Fruit fly (Drosophila melanogaster) whole organism, embryonic: ENCODE data around the gene ppl.

ENCODE experiments used
- Atf-2 ChIP-seq: fragments of 200-800 bp; sonication (Bioruptor generic); optimal IDR thresholded peaks from 2 replicates; lab custom pipeline; 2016; ENCODE audit warnings: missing biosample characterization, missing genetic modification characterization
- B-H1 ChIP-seq: fragments of 200-800 bp; sonication (Bioruptor generic); IDR thresholded peaks from 3 replicates; pipeline ENCODE4 v1.3.6; 2022; ENCODE audit warnings: missing biosample characterization, missing genetic modification characterization
- BEAF-32 ChIP-seq: fragments of 200-800 bp; sonication (Bioruptor generic); optimal IDR thresholded peaks from 3 replicates; lab custom pipeline; 2017; ENCODE audit warnings: missing biosample characterization, missing genetic modification characterization, mild to moderate bottlenecking, moderate library complexity, missing genetic modification reagents
- CG10147 ChIP-seq: fragments of 200-800 bp; sonication (Bioruptor generic); optimal IDR thresholded peaks from 2 replicates; lab custom pipeline; 2019; ENCODE audit warnings: missing biosample characterization, mild to moderate bottlenecking, missing genetic modification characterization, moderate library complexity
- CG10321 ChIP-seq: fragments of 200-800 bp; sonication (Bioruptor generic); IDR thresholded peaks from 2 replicates; pipeline ENCODE4 v1.3.6; 2022; ENCODE audit warnings: missing biosample characterization, missing genetic modification characterization
- CG10462 ChIP-seq: fragments of 200-800 bp; sonication (Bioruptor generic); optimal IDR thresholded peaks from 2 replicates; lab custom pipeline; 2016; ENCODE audit warnings: missing biosample characterization, missing genetic modification characterization
- CG12155 ChIP-seq: fragments of 200-800 bp; sonication (Bioruptor generic); optimal IDR thresholded peaks from 3 replicates; lab custom pipeline; 2016; ENCODE audit warnings: missing biosample characterization, missing genetic modification characterization
- CG12236 ChIP-seq: fragments of 200-800 bp; sonication (Bioruptor generic); optimal IDR thresholded peaks from 2 replicates; lab custom pipeline; 2016; ENCODE audit warnings: missing biosample characterization, missing genetic modification characterization
- CG17361 ChIP-seq: fragments of 200-800 bp; sonication (Bioruptor generic); IDR thresholded peaks from 3 replicates; pipeline ENCODE4 v1.3.6; 2022; ENCODE audit warnings: missing biosample characterization, missing genetic modification characterization
- CG17612 ChIP-seq: fragments of 200-800 bp; sonication (Bioruptor generic); IDR thresholded peaks from 2 replicates; pipeline ENCODE4 v1.3.6; 2022; ENCODE audit warnings: missing biosample characterization, missing genetic modification characterization
- CG3065 ChIP-seq: fragments of 200-800 bp; sonication (Bioruptor generic); optimal IDR thresholded peaks from 2 replicates; lab custom pipeline; 2016; ENCODE audit warnings: missing biosample characterization, missing genetic modification characterization
- CG32772 ChIP-seq: fragments of 200-800 bp; sonication (Bioruptor generic); IDR thresholded peaks from 2 replicates; pipeline ENCODE4 v1.3.6; 2022; ENCODE audit warnings: missing biosample characterization, missing genetic modification characterization
- CG4404 ChIP-seq: fragments of 200-800 bp; sonication (Bioruptor generic); IDR thresholded peaks from 2 replicates; pipeline ENCODE4 v1.3.6; 2022; ENCODE audit warnings: missing biosample characterization, missing genetic modification characterization
- CG4730 ChIP-seq: fragments of 200-800 bp; sonication (Bioruptor generic); IDR thresholded peaks from 2 replicates; pipeline ENCODE4 v1.3.6; 2022; ENCODE audit warnings: missing biosample characterization, missing genetic modification characterization
- CG6683 ChIP-seq: fragments of 200-800 bp; sonication (Bioruptor generic); optimal IDR thresholded peaks from 2 replicates; lab custom pipeline; 2017; ENCODE audit warnings: missing biosample characterization, mild to moderate bottlenecking, missing genetic modification characterization, missing genetic modification reagents
- CG7963 ChIP-seq: fragments of 200-800 bp; sonication (Bioruptor generic); IDR thresholded peaks from 3 replicates; pipeline ENCODE4 v1.3.6; 2022; ENCODE audit warnings: missing biosample characterization, missing genetic modification characterization; ENCODE audit not compliant: partially characterized antibody
- CG8281 ChIP-seq: fragments of 200-800 bp; sonication (Bioruptor generic); optimal IDR thresholded peaks from 2 replicates; lab custom pipeline; 2018; ENCODE audit warnings: missing biosample characterization, mild to moderate bottlenecking, missing genetic modification characterization, moderate library complexity
- CG8359 ChIP-seq: fragments of 200-800 bp; sonication (Bioruptor generic); optimal IDR thresholded peaks from 2 replicates; lab custom pipeline; 2017; ENCODE audit warnings: missing biosample characterization, mild to moderate bottlenecking, missing genetic modification characterization, borderline replicate concordance
- CHES-1-like ChIP-seq: fragments of 200-800 bp; sonication (Bioruptor generic); optimal IDR thresholded peaks from 2 replicates; lab custom pipeline; 2016; ENCODE audit warnings: missing biosample characterization, missing genetic modification characterization
- CTCF ChIP-seq: fragments of 200-800 bp; sonication (Bioruptor generic); optimal IDR thresholded peaks from 2 replicates; lab custom pipeline; 2017; ENCODE audit warnings: missing biosample characterization, mild to moderate bottlenecking, missing genetic modification characterization, moderate library complexity
- Doc2 ChIP-seq: fragments of 200-800 bp; sonication (Bioruptor generic); IDR thresholded peaks from 2 replicates; pipeline ENCODE4 v1.3.6; 2022; ENCODE audit warnings: missing biosample characterization, missing genetic modification characterization
- E2f1 ChIP-seq: fragments of 200-800 bp; sonication (Bioruptor generic); IDR thresholded peaks from 2 replicates; pipeline ENCODE4 v1.3.6; 2022; ENCODE audit warnings: missing biosample characterization, missing genetic modification characterization
- HHEX ChIP-seq: fragments of 200-800 bp; sonication (Bioruptor generic); optimal IDR thresholded peaks from 3 replicates; lab custom pipeline; 2017; ENCODE audit warnings: missing biosample characterization, mild to moderate bottlenecking, missing genetic modification characterization, missing genetic modification reagents
- Hmx ChIP-seq: fragments of 200-800 bp; sonication (Bioruptor generic); optimal IDR thresholded peaks from 2 replicates; lab custom pipeline; 2016; ENCODE audit warnings: missing biosample characterization, missing genetic modification characterization
- Nf-YA ChIP-seq: fragments of 200-800 bp; sonication (Bioruptor generic); IDR thresholded peaks from 2 replicates; pipeline ENCODE4 v1.3.6; 2022; ENCODE audit warnings: missing biosample characterization, missing genetic modification characterization
- Rfx ChIP-seq: fragments of 200-800 bp; sonication (Bioruptor generic); IDR thresholded peaks from 2 replicates; pipeline ENCODE4 v1.3.6; 2022; ENCODE audit warnings: missing biosample characterization, missing genetic modification characterization
- Sin3A ChIP-seq: fragments of >200 bp; optimal IDR thresholded peaks from 2 replicates; lab custom pipeline; 2018
- Stat92E ChIP-seq, 3 experiments: fragments of >200 bp in 2 of 3; fragments of 200-800 bp in 1 of 3; sonication (Bioruptor generic) in 1 of 3; optimal IDR thresholded peaks; 2 replicates each; lab custom pipeline; 2017 to 2019; ENCODE audit warnings: missing biosample characterization in 3 of 3, missing genetic modification characterization in 3 of 3, mild to moderate bottlenecking in 1 of 3, moderate library complexity in 1 of 3
- TFAM ChIP-seq: fragments of 200-800 bp; sonication (Bioruptor generic); optimal IDR thresholded peaks from 2 replicates; lab custom pipeline; 2017; ENCODE audit warnings: missing biosample characterization, missing genetic modification characterization, inconsistent platforms
- Vsx1 ChIP-seq: fragments of 200-800 bp; sonication (Bioruptor generic); optimal IDR thresholded peaks from 2 replicates; lab custom pipeline; 2017; ENCODE audit warnings: missing biosample characterization, mild to moderate bottlenecking, missing genetic modification characterization, missing genetic modification reagents
- Xbp1 ChIP-seq: fragments of 200-800 bp; sonication (Bioruptor generic); optimal IDR thresholded peaks from 3 replicates; lab custom pipeline; 2016; ENCODE audit warnings: missing biosample characterization, mild to moderate bottlenecking, missing genetic modification characterization
- aop ChIP-seq: fragments of 200-800 bp; sonication (Bioruptor generic); IDR thresholded peaks from 2 replicates; pipeline ENCODE4 v1.3.6; 2022; ENCODE audit warnings: missing biosample characterization, missing genetic modification characterization
- ara ChIP-seq: fragments of 200-800 bp; sonication (Bioruptor generic); IDR thresholded peaks from 2 replicates; pipeline ENCODE4 v1.3.6; 2022; ENCODE audit warnings: missing biosample characterization, missing genetic modification characterization
- croc ChIP-seq: fragments of 200-800 bp; sonication (Bioruptor generic); conservative IDR thresholded peaks from 3 replicates; pipeline ENCODE4 v1.3.6; 2022; ENCODE audit warnings: missing biosample characterization, missing genetic modification characterization
- eyg ChIP-seq: fragments of 200-800 bp; sonication (Bioruptor generic); optimal IDR thresholded peaks from 3 replicates; lab custom pipeline; 2016; ENCODE audit warnings: missing biosample characterization, missing genetic modification characterization
- fd102C ChIP-seq: fragments of 200-800 bp; sonication (Bioruptor generic); optimal IDR thresholded peaks from 2 replicates; lab custom pipeline; 2018; ENCODE audit warnings: missing biosample characterization, mild to moderate bottlenecking, missing genetic modification characterization, moderate library complexity
- fu2 ChIP-seq: fragments of 200-800 bp; sonication (Bioruptor generic); optimal IDR thresholded peaks from 2 replicates; lab custom pipeline; 2016; ENCODE audit warnings: missing biosample characterization, missing genetic modification characterization
- mirr ChIP-seq: fragments of 200-800 bp; sonication (Bioruptor generic); optimal IDR thresholded peaks from 3 replicates; lab custom pipeline; 2018; ENCODE audit warnings: missing biosample characterization, mild to moderate bottlenecking, missing genetic modification characterization
- pho ChIP-seq: fragments of 200-800 bp; sonication (Bioruptor generic); optimal IDR thresholded peaks from 2 replicates; lab custom pipeline; 2016; ENCODE audit warnings: missing biosample characterization, missing genetic modification characterization
- seq ChIP-seq: fragments of 200-800 bp; sonication (Bioruptor generic); IDR thresholded peaks from 2 replicates; pipeline ENCODE4 v1.3.6; 2022; ENCODE audit warnings: missing biosample characterization, missing genetic modification characterization
- slbo ChIP-seq: fragments of 200-800 bp; sonication (Bioruptor generic); IDR thresholded peaks from 2 replicates; pipeline ENCODE4 v1.3.6; 2022; ENCODE audit warnings: missing biosample characterization, missing genetic modification characterization
- slou ChIP-seq: fragments of 200-800 bp; sonication (Bioruptor generic); optimal IDR thresholded peaks from 3 replicates; lab custom pipeline; 2016; ENCODE audit warnings: missing biosample characterization, missing genetic modification characterization
- sna ChIP-seq: fragments of 200-800 bp; sonication (Bioruptor generic); IDR thresholded peaks from 2 replicates; pipeline ENCODE4 v1.3.6; 2022; ENCODE audit warnings: missing biosample characterization, missing genetic modification characterization; ENCODE audit not compliant: partially characterized antibody
- so ChIP-seq: fragments of 200-800 bp; sonication (Bioruptor generic); IDR thresholded peaks from 3 replicates; pipeline ENCODE4 v1.3.6; 2022; ENCODE audit warnings: missing biosample characterization, missing genetic modification characterization
- sob ChIP-seq: fragments of 200-800 bp; sonication (Bioruptor generic); IDR thresholded peaks from 2 replicates; pipeline ENCODE4 v1.3.6; 2022; ENCODE audit warnings: missing biosample characterization, missing genetic modification characterization
- stc ChIP-seq: fragments of 200-800 bp; sonication (Bioruptor generic); IDR thresholded peaks from 2 replicates; pipeline ENCODE4 v1.3.6; 2022; ENCODE audit warnings: missing biosample characterization, missing genetic modification characterization
- tin ChIP-seq: fragments of 200-800 bp; sonication (Bioruptor generic); optimal IDR thresholded peaks from 3 replicates; lab custom pipeline; 2016; ENCODE audit warnings: missing biosample characterization, missing genetic modification characterization
- trh ChIP-seq: fragments of 200-800 bp; sonication (Bioruptor generic); optimal IDR thresholded peaks from 2 replicates; lab custom pipeline; 2016; ENCODE audit warnings: missing biosample characterization, missing genetic modification characterization
- vfl ChIP-seq: fragments of 200-800 bp; sonication (Bioruptor generic); optimal IDR thresholded peaks from 2 replicates; lab custom pipeline; 2016; ENCODE audit warnings: missing biosample characterization, missing genetic modification characterization
- vnd ChIP-seq: fragments of 200-800 bp; sonication (Bioruptor generic); IDR thresholded peaks from 3 replicates; pipeline ENCODE4 v1.3.6; 2022; ENCODE audit warnings: missing biosample characterization, missing genetic modification characterization; ENCODE audit not compliant: partially characterized antibody

The ppl gene

DNA sequence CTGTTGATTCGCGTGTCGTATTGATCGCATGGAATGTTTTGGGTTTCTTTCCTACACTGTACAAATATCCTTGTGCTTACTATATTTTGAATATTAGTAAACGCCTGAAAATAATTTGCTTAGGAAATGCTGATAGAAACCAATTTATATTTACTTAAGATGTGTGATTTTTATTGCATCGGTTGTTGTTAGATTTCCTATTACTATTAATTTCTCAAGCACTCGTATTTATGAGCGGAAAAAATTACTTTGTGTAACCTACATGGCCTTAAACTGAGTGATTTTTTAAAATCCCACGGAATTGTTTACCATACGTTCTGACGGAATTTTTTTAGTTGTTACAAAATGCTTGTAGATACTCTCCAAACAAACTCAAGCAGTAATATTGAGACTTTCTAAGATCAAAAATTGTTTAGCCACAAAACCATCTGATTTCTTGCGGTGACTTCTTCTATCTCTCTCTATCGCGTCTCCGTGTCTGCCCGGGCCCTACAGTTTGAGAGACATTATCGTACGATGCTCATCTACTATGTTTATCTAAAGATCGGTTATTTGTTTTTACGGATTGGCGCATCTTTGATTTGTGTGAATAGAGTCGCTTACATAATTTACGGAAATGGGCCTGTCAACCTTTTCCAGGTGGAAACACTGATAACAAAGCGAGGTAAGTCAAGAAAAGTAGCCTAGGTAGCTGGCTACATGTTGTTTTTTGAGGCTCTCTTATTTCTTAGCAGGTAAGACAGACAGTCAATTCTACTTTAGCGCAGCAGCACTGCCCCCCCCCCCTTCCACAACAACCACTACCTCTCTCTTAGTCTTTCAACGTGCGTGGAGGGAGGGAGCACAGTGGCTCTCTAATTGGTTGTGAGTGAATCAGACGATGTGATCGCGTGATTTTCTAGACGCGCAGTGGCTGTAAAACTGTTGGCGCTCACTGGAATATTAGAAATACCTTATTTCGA is 4.7 kb downstream of the ppl start (continued):
- no peak for TF ChIP-seq CG4730
- peak; percentile 16 for TF ChIP-seq CG8281
- peak; percentile 39 for TF ChIP-seq CHES-1-like (GFP tag; lab: Kevin White, UChicago)
- peak in 1 of 3 experiments; percentile 33 for TF ChIP-seq Stat92E (GFP tag; optimal IDR thresholded peaks at IDR 0.05; lab: Kevin White, UChicago)
- no peak for TF ChIP-seq CG3065 (GFP tag; lab: Kevin White, UChicago)
- TF ChIP-seq CG12236 (GFP tag; lab: Kevin White, UChicago) = peak; percentile 27
- TF ChIP-seq CG10462 (GFP tag; lab: Kevin White, UChicago) = peak; percentile 34
- peak; percentile 36 for TF ChIP-seq HHEX (GFP tag; lab: Kevin White, UChicago)
- TF ChIP-seq E2f1 (GFP tag; lab: Robert Waterston, UW) = no peak
- TF ChIP-seq trh (GFP tag; lab: Kevin White, UChicago) = no peak
- TF ChIP-seq so = peak; percentile 28; the same call in 1 of the 3 replicates
- TF ChIP-seq CG17361 (GFP tag; lab: Robert Waterston, UW) = peak; percentile 91
- TF ChIP-seq CG12155 (GFP tag; lab: Kevin White, UChicago) = no peak
- TF ChIP-seq slbo (GFP tag; lab: Robert Waterston, UW) = peak; percentile 38
- TF ChIP-seq CG10321 (GFP tag; lab: Robert Waterston, UW) = no peak
- no peak for TF ChIP-seq sna (GFP tag; lab: Robert Waterston, UW)
- TF ChIP-seq fd102C (GFP tag; lab: Kevin White, UChicago) = peak; percentile 38
- TF ChIP-seq tin = peak; percentile 32
- TF ChIP-seq Sin3A (lab: Kevin White, UChicago) = no peak
- no peak for TF ChIP-seq CG6683
- TF ChIP-seq Rfx (GFP tag; lab: Robert Waterston, UW) = peak; percentile 33
- peak; percentile 18 for TF ChIP-seq mirr
- peak; percentile 2 for TF ChIP-seq CTCF (GFP tag; lab: Kevin White, UChicago)
- no peak for TF ChIP-seq aop
- peak; percentile 68 for TF ChIP-seq Xbp1 (GFP tag; lab: Kevin White, UChicago)
- 0 out of 2 replicates have a peak, but pooled peaks have one; percentile 11 for TF ChIP-seq seq
- TF ChIP-seq vfl (GFP tag; lab: Kevin White, UChicago) = peak; percentile 0
- no peak for TF ChIP-seq B-H1 (GFP tag; lab: Robert Waterston, UW)
- TF ChIP-seq vnd (GFP tag; lab: Robert Waterston, UW) = no peak
- no peak; the same call in 1 of the 2 replicates for TF ChIP-seq ara (GFP tag; lab: Robert Waterston, UW)
- no peak for TF ChIP-seq TFAM (GFP tag; lab: Kevin White, UChicago)
- peak; percentile 41 for TF ChIP-seq CG10147 (GFP tag; lab: Kevin White, UChicago)
- TF ChIP-seq BEAF-32 (GFP tag; lab: Kevin White, UChicago) = peak; percentile 16
- TF ChIP-seq Vsx1 (GFP tag; lab: Kevin White, UChicago) = peak; percentile 55
- no peak for TF ChIP-seq Nf-YA
- peak; percentile 24; the same call in 1 of the 3 replicates for TF ChIP-seq croc
- TF ChIP-seq Hmx (GFP tag; lab: Kevin White, UChicago) = peak; percentile 69
- peak; percentile 29 for TF ChIP-seq CG8359 (GFP tag; lab: Kevin White, UChicago)
- TF ChIP-seq CG7963 (GFP tag; lab: Robert Waterston, UW) = no peak
- no peak for TF ChIP-seq Doc2 (GFP tag; lab: Robert Waterston, UW)
- no peak for TF ChIP-seq CG17612 (GFP tag; lab: Robert Waterston, UW)
- TF ChIP-seq slou = no peak
- 0 out of 2 replicates have a peak, but pooled peaks have one; percentile 11 for TF ChIP-seq CG32772
- TF ChIP-seq pho = peak; percentile 47
- TF ChIP-seq Atf-2 (GFP tag; lab: Kevin White, UChicago) = peak; percentile 65
- TF ChIP-seq CG4404 (GFP tag; lab: Robert Waterston, UW) = peak; percentile 50; the same call in 1 of the 2 replicates
- TF ChIP-seq eyg (GFP tag; lab: Kevin White, UChicago) = no peak
- peak; percentile 40 for TF ChIP-seq fu2 (GFP tag; lab: Kevin White, UChicago)
- no peak for TF ChIP-seq sob
- 0 out of 2 replicates have a peak, but pooled peaks have one; percentile 14 for TF ChIP-seq stc (GFP tag; lab: Robert Waterston, UW)
